Worm (Caenorhabditis elegans) whole organism, mixed stage, embryonic: Measurements from ENCODE around the gene hex-2.

Experiments
- M03D4.4 ChIP-seq: sonication (generic microtip); optimal IDR thresholded peaks from 2 replicates; lab custom pipeline; 2017; ENCODE audit warnings: mild to moderate bottlenecking, missing genetic modification characterization, missing compliant biosample characterization
- bed-3 ChIP-seq: fragments of 200-800 bp; sonication (Bioruptor generic); optimal IDR thresholded peaks from 3 replicates; lab custom pipeline; 2018; ENCODE audit warnings: mild to moderate bottlenecking, missing genetic modification characterization, moderate library complexity, missing compliant biosample characterization
- blmp-1 ChIP-seq: fragments of 150-350 bp; optimal IDR thresholded peaks from 2 replicates; lab custom pipeline; 2014; ENCODE audit warnings: missing biosample characterization, missing genetic modification characterization
- ceh-43 ChIP-seq: fragments of 200-800 bp; sonication (Bioruptor generic); optimal IDR thresholded peaks from 2 replicates; lab custom pipeline; 2018; ENCODE audit warnings: mild to moderate bottlenecking, missing genetic modification characterization, moderate library complexity, missing compliant biosample characterization
- ces-1 ChIP-seq: fragments of 150-350 bp; optimal IDR thresholded peaks from 2 replicates; lab custom pipeline; 2014; ENCODE audit warnings: missing biosample characterization, missing genetic modification reagents, missing genetic modification characterization
- drap-1 ChIP-seq: fragments of 200-800 bp; sonication (Bioruptor generic); optimal IDR thresholded peaks from 3 replicates; lab custom pipeline; 2018; ENCODE audit warnings: mild to moderate bottlenecking, missing genetic modification characterization, missing compliant biosample characterization
- flh-1 ChIP-seq: fragments of 200-800 bp; sonication (Bioruptor generic); optimal IDR thresholded peaks from 2 replicates; lab custom pipeline; 2018; ENCODE audit warnings: mild to moderate bottlenecking, missing genetic modification characterization, moderate library complexity, missing compliant biosample characterization
- ham-2 ChIP-seq: fragments of 200-800 bp; sonication (Bioruptor generic); optimal IDR thresholded peaks from 2 replicates; lab custom pipeline; 2018; ENCODE audit warnings: mild to moderate bottlenecking, missing genetic modification characterization, missing compliant biosample characterization
- lsy-2 ChIP-seq: fragments of 150-350 bp; optimal IDR thresholded peaks from 2 replicates; lab custom pipeline; 2014; ENCODE audit warnings: missing biosample characterization, missing genetic modification characterization
- mab-5 ChIP-seq: fragments of 150-350 bp; optimal IDR thresholded peaks from 2 replicates; lab custom pipeline; 2014; ENCODE audit warnings: missing biosample characterization, missing genetic modification characterization
- mep-1 ChIP-seq: fragments of 150-350 bp; optimal IDR thresholded peaks from 2 replicates; lab custom pipeline; 2017; ENCODE audit warnings: missing biosample characterization, missing genetic modification reagents, missing genetic modification characterization, inconsistent platforms
- mls-2 ChIP-seq: sonication (generic microtip); optimal IDR thresholded peaks from 2 replicates; lab custom pipeline; 2016; ENCODE audit warnings: mild to moderate bottlenecking, missing genetic modification characterization, moderate library complexity, missing compliant biosample characterization
- nhr-12 ChIP-seq: fragments of 150-350 bp; optimal IDR thresholded peaks from 2 replicates; lab custom pipeline; 2014; ENCODE audit warnings: missing biosample characterization, missing genetic modification characterization
- nhr-2 ChIP-seq: fragments of 150-350 bp; optimal IDR thresholded peaks from 2 replicates; lab custom pipeline; 2014; ENCODE audit warnings: missing biosample characterization, missing genetic modification characterization
- nhr-237 ChIP-seq: fragments of 150-350 bp; optimal IDR thresholded peaks from 2 replicates; lab custom pipeline; 2014; ENCODE audit warnings: missing biosample characterization, missing genetic modification characterization
- nhr-28 ChIP-seq: fragments of 150-350 bp; optimal IDR thresholded peaks from 2 replicates; lab custom pipeline; 2014; ENCODE audit warnings: missing biosample characterization, missing genetic modification characterization
- pha-4 ChIP-seq: fragments of 150-350 bp; optimal IDR thresholded peaks from 2 replicates; lab custom pipeline; 2018; ENCODE audit warnings: missing biosample characterization, missing genetic modification reagents, missing genetic modification characterization
- sem-2 ChIP-seq: fragments of 200-800 bp; sonication (Bioruptor generic); optimal IDR thresholded peaks from 2 replicates; lab custom pipeline; 2018; ENCODE audit warnings: mild to moderate bottlenecking, missing genetic modification characterization, missing compliant biosample characterization
- snpc-4 ChIP-seq: fragments of 150-350 bp; optimal IDR thresholded peaks from 2 replicates; lab custom pipeline; 2014; ENCODE audit warnings: missing biosample characterization, missing genetic modification characterization
- sptf-1 ChIP-seq: sonication (generic microtip); optimal IDR thresholded peaks from 2 replicates; lab custom pipeline; 2017; ENCODE audit warnings: mild to moderate bottlenecking, missing genetic modification characterization, moderate library complexity, missing compliant biosample characterization
- tbx-8 ChIP-seq: fragments of 200-800 bp; sonication (Bioruptor generic); optimal IDR thresholded peaks from 2 replicates; lab custom pipeline; 2018; ENCODE audit warnings: mild to moderate bottlenecking, missing genetic modification characterization, moderate library complexity, missing compliant biosample characterization
- unc-120 ChIP-seq: sonication (generic microtip); optimal IDR thresholded peaks from 2 replicates; lab custom pipeline; 2017; ENCODE audit warnings: missing genetic modification characterization, missing compliant biosample characterization; ENCODE audit not compliant: poor library complexity, severe bottlenecking
- unc-39 ChIP-seq: fragments of 150-350 bp; optimal IDR thresholded peaks from 2 replicates; lab custom pipeline; 2014; ENCODE audit warnings: missing biosample characterization, missing genetic modification characterization
- unc-62 ChIP-seq: fragments of 150-350 bp; optimal IDR thresholded peaks from 2 replicates; lab custom pipeline; 2014; ENCODE audit warnings: missing biosample characterization, missing genetic modification reagents, missing genetic modification characterization
- zip-8 ChIP-seq: fragments of 150-350 bp; optimal IDR thresholded peaks from 2 replicates; lab custom pipeline; 2014; ENCODE audit warnings: missing biosample characterization, missing genetic modification characterization

The hex-2 gene

DNA sequence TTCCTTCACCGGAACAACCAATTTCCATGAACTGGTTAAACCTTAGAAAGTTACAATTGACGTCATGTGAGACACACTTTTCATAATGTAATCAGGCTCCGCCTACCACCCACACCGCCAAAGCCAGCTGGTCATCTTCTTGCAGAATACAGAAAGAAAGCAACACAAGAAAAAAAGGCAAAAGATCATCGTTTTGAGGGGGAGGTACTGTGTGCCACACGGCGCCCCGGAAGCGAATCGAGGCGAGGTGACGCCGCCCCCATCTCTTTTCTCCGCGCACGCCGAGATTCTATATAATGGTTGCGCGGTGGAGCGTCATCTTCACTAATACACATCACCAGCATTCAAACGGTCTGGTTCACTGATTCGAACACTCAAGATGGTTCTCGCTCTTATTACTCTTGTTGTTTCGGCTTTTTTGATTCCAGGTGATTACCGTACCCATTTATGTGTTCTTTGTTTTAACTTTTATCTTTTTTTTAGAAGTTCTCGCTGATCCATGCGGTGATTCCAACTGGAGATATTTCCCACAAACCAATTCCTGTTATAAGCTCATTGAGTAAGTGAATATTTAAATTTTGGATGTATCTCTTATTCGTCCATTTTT lies 45.7 kb downstream of the hex-2 start, which contains the start of gene clec-1:
clec-1 (plus strand) TSS at position 320 of the 607 bp plus-strand sequence.
- TF ChIP-seq ces-1 (GFP tag; lab: Kevin White, UChicago) (no peak), mep-1 (tag; lab: Kevin White, UChicago) (no peak), flh-1 (GFP tag; lab: Kevin White, UChicago) (no peak), mls-2 (no peak), nhr-237 (tag; lab: Kevin White, UChicago) (no peak), ceh-43 (no peak), pha-4 (tag; lab: Kevin White, UChicago) (no peak), mab-5 (tag; lab: Kevin White, UChicago) (no peak), blmp-1 (tag; lab: Kevin White, UChicago) (no peak), unc-62 (no peak), unc-120 (tag; lab: Kevin White, UChicago) (no peak), nhr-12 (tag; lab: Kevin White, UChicago) (no peak), drap-1 (GFP tag; lab: Kevin White, UChicago) (no peak), lsy-2 (no peak), sem-2 (GFP tag; lab: Kevin White, UChicago) (no peak), ham-2 (GFP tag; lab: Kevin White, UChicago) (no peak), unc-39 (tag; lab: Kevin White, UChicago) (no peak), zip-8 (tag; lab: Kevin White, UChicago) (no peak)

ce11 chrV:5701106-5701505 lies 46.9 kb downstream of the hex-2 start:
- TF ChIP-seq nhr-237 (tag; lab: Kevin White, UChicago) (no peak), unc-39 (tag; lab: Kevin White, UChicago) (no peak), nhr-12 (tag; lab: Kevin White, UChicago) (no peak), sptf-1 (no peak), snpc-4 (no peak), sem-2 (GFP tag; lab: Kevin White, UChicago) (no peak), unc-62 (no peak), tbx-8 (GFP tag; lab: Kevin White, UChicago) (no peak), pha-4 (tag; lab: Kevin White, UChicago) (no peak), zip-8 (tag; lab: Kevin White, UChicago) (no peak), flh-1 (GFP tag; lab: Kevin White, UChicago) (no peak), M03D4.4 (tag; lab: Kevin White, UChicago) (no peak), drap-1 (GFP tag; lab: Kevin White, UChicago) (no peak)

- TF ChIP-seq bed-3 (GFP tag; lab: Kevin White, UChicago) = no peak
- no peak for TF ChIP-seq blmp-1 (tag; lab: Kevin White, UChicago)
- no peak for TF ChIP-seq nhr-12 (tag; lab: Kevin White, UChicago)
- no peak for TF ChIP-seq nhr-2 (tag; lab: Kevin White, UChicago)
Measured at ce11 chrV:5704467-5704866, 50.2 kb downstream of the hex-2 start.

- TF ChIP-seq nhr-2 (tag; lab: Kevin White, UChicago) = no peak
- no peak for TF ChIP-seq nhr-28
- TF ChIP-seq M03D4.4 (tag; lab: Kevin White, UChicago) = no peak
- no peak for TF ChIP-seq sptf-1
- TF ChIP-seq, all 35 proteins: peak for 0
Measured at ce11 chrV:5705510-5705909, 51.3 kb downstream of the hex-2 start, which contains the start of gene peli-1. Gene peli-1 (plus strand): TSS chrV:5705810.
